Fruit fly (Drosophila melanogaster): ENCODE data around the gene Ppcs.

DNA sequence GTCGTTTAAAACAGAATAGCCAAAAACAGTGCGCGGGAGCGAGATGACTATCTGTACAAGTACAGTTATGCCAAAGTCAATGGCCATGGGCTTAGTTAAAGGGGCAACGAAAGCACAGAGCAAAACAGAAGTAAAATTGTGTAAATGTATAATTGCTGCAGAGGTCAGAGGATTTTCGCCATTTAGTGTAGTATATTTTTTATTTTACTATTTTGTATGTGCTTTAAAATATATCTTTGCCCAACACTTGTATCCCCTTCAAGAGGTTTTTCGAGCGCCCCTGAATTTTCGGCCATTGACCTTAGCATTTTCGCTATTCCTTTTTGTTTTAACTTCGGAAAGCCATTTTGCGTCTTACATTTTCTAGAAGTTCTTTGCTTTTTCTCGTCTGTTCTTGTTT lies 10.3 kb upstream of the Ppcs start:
- no peak for TF ChIP-seq insv (optimal IDR thresholded peaks at IDR 0.05)
- no peak for TF ChIP-seq h (optimal IDR thresholded peaks at IDR 0.05)
